Fruit fly (Drosophila melanogaster): ENCODE results near the gene CG15269.
A peak's percentile ranks its signal among the peaks of the same experiment; 100 is the strongest.

Gene CG15269

dm6 chr2L:15067832-15068231, 41.4 kb upstream of the CG15269 start (continued):
- TF ChIP-seq unc-4 (GFP tag; IDR thresholded peaks at IDR 0.05; ENCODE audit: partially characterized antibody) (peak; percentile 77), CG14860 (GFP tag; IDR thresholded peaks at IDR 0.05; ENCODE audit: partially characterized antibody) (peak; percentile 65), pan (optimal IDR thresholded peaks at IDR 0.05) (no peak), pan (GFP tag; optimal IDR thresholded peaks at IDR 0.05 in 1 of 2, IDR thresholded peaks at IDR 0.05 in 1 of 2) (no peak), zen2 (GFP tag; IDR thresholded peaks at IDR 0.05; ENCODE audit: partially characterized antibody) (no peak; the same call in 2 of the 3 replicates), amos (GFP tag; IDR thresholded peaks at IDR 0.05; ENCODE audit: partially characterized antibody) (peak; percentile 85), CG15601 (tag; optimal IDR thresholded peaks at IDR 0.05) (peak; percentile 54), chinmo (GFP tag; IDR thresholded peaks at IDR 0.05; ENCODE audit: partially characterized antibody) (peak; percentile 65; the same call in 2 of the 4 replicates), Stat92E (GFP tag; optimal IDR thresholded peaks at IDR 0.05) (peak in 1 of 3 experiments; percentile 72), CG4820 (GFP tag; optimal IDR thresholded peaks at IDR 0.05) (peak; percentile 25), CG3281 (GFP tag; optimal IDR thresholded peaks at IDR 0.05) (peak; percentile 20), Abd-B (GFP tag; optimal IDR thresholded peaks at IDR 0.05) (peak; percentile 30), CG16779 (GFP tag; IDR thresholded peaks at IDR 0.05) (no peak), CG10959 (GFP tag; IDR thresholded peaks at IDR 0.05) (no peak), fd64A (GFP tag; optimal IDR thresholded peaks at IDR 0.05) (no peak), dpn (GFP tag; optimal IDR thresholded peaks at IDR 0.05) (peak in 1 of 2 experiments; percentile 45), lbe (GFP tag; optimal IDR thresholded peaks at IDR 0.05) (peak; percentile 17), zf30C (GFP tag; optimal IDR thresholded peaks at IDR 0.05) (peak; percentile 20), NC2α (GFP tag; optimal IDR thresholded peaks at IDR 0.05) (no peak), MTF-1 (GFP tag; optimal IDR thresholded peaks at IDR 0.05; ENCODE audit: borderline replicate concordance) (peak; percentile 39), exex (tag; optimal IDR thresholded peaks at IDR 0.05) (peak; percentile 33), CG13775 (GFP tag; optimal IDR thresholded peaks at IDR 0.05) (no peak), usp (GFP tag; optimal IDR thresholded peaks at IDR 0.05) (no peak), YL-1 (GFP tag; optimal IDR thresholded peaks at IDR 0.05) (peak; percentile 99), CG31365 (tag; optimal IDR thresholded peaks at IDR 0.05) (peak; percentile 14), dmrt11E (tag; optimal IDR thresholded peaks at IDR 0.05) (no peak), CG14014 (GFP tag; IDR thresholded peaks at IDR 0.05) (no peak; the same call in 1 of the 2 replicates), da (GFP tag; optimal IDR thresholded peaks at IDR 0.05) (peak; percentile 44), croc (GFP tag; conservative IDR thresholded peaks at IDR 0.05) (no peak), Drgx (GFP tag; IDR thresholded peaks at IDR 0.05) (no peak), CG31388 (GFP tag; optimal IDR thresholded peaks at IDR 0.05) (no peak), rib (GFP tag; IDR thresholded peaks at IDR 0.05) (no peak), zen (tag; optimal IDR thresholded peaks at IDR 0.05) (peak; percentile 47), CG10267 (tag; optimal IDR thresholded peaks at IDR 0.05) (peak; percentile 83), crc (GFP tag; optimal IDR thresholded peaks at IDR 0.05) (no peak), chm (GFP tag; IDR thresholded peaks at IDR 0.05) (peak; percentile 76; the same call in 1 of the 2 replicates), hkb (optimal IDR thresholded peaks at IDR 0.05) (no peak), hkb (GFP tag; IDR thresholded peaks at IDR 0.05) (no peak), ac (GFP tag; optimal IDR thresholded peaks at IDR 0.05) (no peak), Tbp (GFP tag; optimal IDR thresholded peaks at IDR 0.05) (no peak), CG7372 (GFP tag; IDR thresholded peaks at IDR 0.05) (no peak), Neu2 (GFP tag; optimal IDR thresholded peaks at IDR 0.05; ENCODE audit: borderline replicate concordance) (no peak), sima (GFP tag; optimal IDR thresholded peaks at IDR 0.05) (no peak), hth (optimal IDR thresholded peaks at IDR 0.05) (no peak), oc (tag; optimal IDR thresholded peaks at IDR 0.05) (no peak), Taf1 (GFP tag; IDR thresholded peaks at IDR 0.05) (no peak), E2f2 (GFP tag; IDR thresholded peaks at IDR 0.05) (peak; percentile 100), lola (GFP tag; optimal IDR thresholded peaks at IDR 0.05) (no peak), CG32767 (GFP tag; IDR thresholded peaks at IDR 0.05) (peak; percentile 100), ap (GFP tag; IDR thresholded peaks at IDR 0.05) (no peak), trem (tag; optimal IDR thresholded peaks at IDR 0.05) (peak; percentile 77)
